Fruit fly (Drosophila melanogaster) whole organism, embryonic: ENCODE results near the gene CG46397.

Source experiments
- Abd-B ChIP-seq: fragments of 200-800 bp; sonication (Bioruptor generic); optimal IDR thresholded peaks from 2 replicates; lab custom pipeline; 2018; ENCODE audit warnings: missing biosample characterization, mild to moderate bottlenecking, missing genetic modification characterization, moderate library complexity
- Blimp-1 ChIP-seq: fragments of 200-800 bp; sonication (Bioruptor generic); optimal IDR thresholded peaks from 3 replicates; lab custom pipeline; 2018; ENCODE audit warnings: missing biosample characterization, missing genetic modification characterization, mild to moderate bottlenecking, moderate library complexity, missing genetic modification reagents
- CG10147 ChIP-seq: fragments of 200-800 bp; sonication (Bioruptor generic); optimal IDR thresholded peaks from 2 replicates; lab custom pipeline; 2019; ENCODE audit warnings: missing biosample characterization, mild to moderate bottlenecking, missing genetic modification characterization, moderate library complexity
- CG10267 ChIP-seq: fragments of 200-800 bp; sonication (Bioruptor generic); optimal IDR thresholded peaks from 2 replicates; lab custom pipeline; 2018; ENCODE audit warnings: missing biosample characterization, mild to moderate bottlenecking, missing genetic modification characterization, moderate library complexity
- CG10366 ChIP-seq: fragments of 200-800 bp; sonication (Bioruptor generic); IDR thresholded peaks from 2 replicates; pipeline ENCODE4 v1.3.6; 2022; ENCODE audit warnings: missing biosample characterization, missing genetic modification characterization
- CG10431 ChIP-seq: fragments of 200-800 bp; sonication (Bioruptor generic); optimal IDR thresholded peaks from 3 replicates; lab custom pipeline; 2018; ENCODE audit warnings: missing biosample characterization, mild to moderate bottlenecking, missing genetic modification characterization
- CG12942 ChIP-seq: fragments of 200-800 bp; sonication (Bioruptor generic); optimal IDR thresholded peaks from 3 replicates; lab custom pipeline; 2016; ENCODE audit warnings: missing biosample characterization, missing genetic modification characterization
- CG15269 ChIP-seq: fragments of 200-800 bp; sonication (Bioruptor generic); optimal IDR thresholded peaks from 2 replicates; lab custom pipeline; 2018; ENCODE audit warnings: missing biosample characterization, mild to moderate bottlenecking, missing genetic modification characterization, moderate library complexity
- CG16779 ChIP-seq: fragments of 200-800 bp; sonication (Bioruptor generic); IDR thresholded peaks from 2 replicates; pipeline ENCODE4 v1.3.6; 2022; ENCODE audit warnings: missing biosample characterization, missing genetic modification characterization
- CG16813 ChIP-seq: fragments of 200-800 bp; sonication (Bioruptor generic); IDR thresholded peaks from 3 replicates; pipeline ENCODE4 v1.3.6; 2022; ENCODE audit warnings: missing biosample characterization, missing genetic modification characterization; ENCODE audit not compliant: partially characterized antibody
- CG18011 ChIP-seq: fragments of 200-800 bp; sonication (Bioruptor generic); optimal IDR thresholded peaks from 2 replicates; lab custom pipeline; 2017; ENCODE audit warnings: missing biosample characterization, missing genetic modification characterization, mild to moderate bottlenecking, moderate library complexity, missing genotype
- CG33213 ChIP-seq: fragments of 200-800 bp; sonication (Bioruptor generic); optimal IDR thresholded peaks from 3 replicates; lab custom pipeline; 2016; ENCODE audit warnings: missing biosample characterization, missing genetic modification characterization
- CG7928 ChIP-seq: fragments of 200-800 bp; sonication (Bioruptor generic); optimal IDR thresholded peaks from 2 replicates; lab custom pipeline; 2017; ENCODE audit warnings: missing biosample characterization, mild to moderate bottlenecking, missing genetic modification characterization
- CG9817 ChIP-seq: fragments of 200-800 bp; sonication (Bioruptor generic); optimal IDR thresholded peaks from 2 replicates; lab custom pipeline; 2018; ENCODE audit warnings: missing biosample characterization, mild to moderate bottlenecking, missing genetic modification characterization, moderate library complexity
- CG9932 ChIP-seq: fragments of 200-800 bp; sonication (Bioruptor generic); IDR thresholded peaks from 2 replicates; pipeline ENCODE4 v1.3.6; 2022; ENCODE audit warnings: missing biosample characterization, missing genetic modification characterization
- CTCF ChIP-seq: fragments of 200-800 bp; sonication (Bioruptor generic); optimal IDR thresholded peaks from 2 replicates; lab custom pipeline; 2017; ENCODE audit warnings: missing biosample characterization, mild to moderate bottlenecking, missing genetic modification characterization, moderate library complexity
- Camta ChIP-seq: fragments of 200-800 bp; sonication (Bioruptor generic); optimal IDR thresholded peaks from 2 replicates; lab custom pipeline; 2016; ENCODE audit warnings: missing biosample characterization, missing genetic modification characterization
- Hmx ChIP-seq: fragments of 200-800 bp; sonication (Bioruptor generic); optimal IDR thresholded peaks from 2 replicates; lab custom pipeline; 2016; ENCODE audit warnings: missing biosample characterization, missing genetic modification characterization
- Hr3 ChIP-seq: fragments of 200-800 bp; sonication (Bioruptor generic); optimal IDR thresholded peaks from 3 replicates; lab custom pipeline; 2016; ENCODE audit warnings: missing biosample characterization, missing genetic modification characterization
- MESR4 ChIP-seq: fragments of 200-800 bp; sonication (Bioruptor generic); optimal IDR thresholded peaks from 2 replicates; lab custom pipeline; 2018; ENCODE audit warnings: missing biosample characterization, mild to moderate bottlenecking, missing genetic modification characterization, moderate library complexity
- MTF-1 ChIP-seq: fragments of 200-800 bp; sonication (Bioruptor generic); optimal IDR thresholded peaks from 2 replicates; lab custom pipeline; 2018; ENCODE audit warnings: missing biosample characterization, mild to moderate bottlenecking, missing genetic modification characterization, borderline replicate concordance
- Trl ChIP-seq, 3 experiments: fragments of >200 bp in 2 of 3; fragments of 200-800 bp in 1 of 3; sonication (Bioruptor generic) in 1 of 3; optimal IDR thresholded peaks; 2 replicates in 1 of 3; 3 replicates in 2 of 3; lab custom pipeline; 2016 to 2017; ENCODE audit warnings: missing biosample characterization in 1 of 3, missing genetic modification characterization in 1 of 3
- Xbp1 ChIP-seq: fragments of 200-800 bp; sonication (Bioruptor generic); optimal IDR thresholded peaks from 3 replicates; lab custom pipeline; 2016; ENCODE audit warnings: missing biosample characterization, mild to moderate bottlenecking, missing genetic modification characterization
- aop ChIP-seq: fragments of 200-800 bp; sonication (Bioruptor generic); IDR thresholded peaks from 2 replicates; pipeline ENCODE4 v1.3.6; 2022; ENCODE audit warnings: missing biosample characterization, missing genetic modification characterization
- ase ChIP-seq: fragments of 200-800 bp; sonication (Bioruptor generic); IDR thresholded peaks from 3 replicates; pipeline ENCODE4 v1.3.6; 2022; ENCODE audit warnings: missing biosample characterization, missing genetic modification characterization
- bigmax ChIP-seq: fragments of 200-800 bp; sonication (Bioruptor generic); optimal IDR thresholded peaks from 2 replicates; lab custom pipeline; 2018; ENCODE audit warnings: missing biosample characterization, mild to moderate bottlenecking, missing genetic modification characterization
- btn ChIP-seq: fragments of 200-800 bp; sonication (Bioruptor generic); optimal IDR thresholded peaks from 2 replicates; lab custom pipeline; 2016; ENCODE audit warnings: missing biosample characterization, missing genetic modification characterization
- cato ChIP-seq: fragments of 200-800 bp; sonication (Bioruptor generic); optimal IDR thresholded peaks from 2 replicates; lab custom pipeline; 2016; ENCODE audit warnings: missing biosample characterization, missing genetic modification characterization, borderline replicate concordance
- croc ChIP-seq: fragments of 200-800 bp; sonication (Bioruptor generic); conservative IDR thresholded peaks from 3 replicates; pipeline ENCODE4 v1.3.6; 2022; ENCODE audit warnings: missing biosample characterization, missing genetic modification characterization
- eve ChIP-seq, 2 experiments: fragments of >200 bp; optimal IDR thresholded peaks; 2 replicates each; lab custom pipeline; 2017; ENCODE audit warnings: missing biosample characterization in 2 of 2, missing genetic modification characterization in 2 of 2
- fru ChIP-seq: fragments of >200 bp; optimal IDR thresholded peaks from 2 replicates; lab custom pipeline; 2017
- gcm ChIP-seq: fragments of 200-800 bp; sonication (Bioruptor generic); optimal IDR thresholded peaks from 2 replicates; lab custom pipeline; 2019; ENCODE audit warnings: missing biosample characterization, mild to moderate bottlenecking, missing genetic modification characterization, moderate library complexity
- jigr1 ChIP-seq: fragments of 200-800 bp; sonication (Bioruptor generic); IDR thresholded peaks from 3 replicates; pipeline ENCODE4 v1.3.6; 2022; ENCODE audit warnings: missing biosample characterization, missing genetic modification characterization
- jumu ChIP-seq: fragments of 200-800 bp; sonication (Bioruptor generic); optimal IDR thresholded peaks from 3 replicates; lab custom pipeline; 2016; ENCODE audit warnings: missing biosample characterization, missing genetic modification characterization
- ken ChIP-seq: fragments of 200-800 bp; sonication (Bioruptor generic); IDR thresholded peaks from 3 replicates; pipeline ENCODE4 v1.3.6; 2022; ENCODE audit warnings: missing biosample characterization, missing genetic modification characterization
- klu ChIP-seq: fragments of 200-800 bp; sonication (Bioruptor generic); IDR thresholded peaks from 2 replicates; pipeline ENCODE4 v1.3.6; 2022; ENCODE audit warnings: missing biosample characterization, missing genetic modification characterization
- lab ChIP-seq: fragments of 200-800 bp; sonication (Bioruptor generic); optimal IDR thresholded peaks from 3 replicates; lab custom pipeline; 2017; ENCODE audit warnings: missing biosample characterization, missing genetic modification characterization, mild to moderate bottlenecking, moderate library complexity, missing genetic modification reagents
- mld ChIP-seq: fragments of 200-800 bp; sonication (Bioruptor generic); IDR thresholded peaks from 3 replicates; pipeline ENCODE4 v1.3.6; 2022; ENCODE audit warnings: missing biosample characterization, missing genetic modification characterization; ENCODE audit not compliant: partially characterized antibody
- nerfin-1 ChIP-seq: fragments of 200-800 bp; sonication (Bioruptor generic); optimal IDR thresholded peaks from 3 replicates; lab custom pipeline; 2019; ENCODE audit warnings: missing biosample characterization, mild to moderate bottlenecking, missing genetic modification characterization, moderate library complexity
- nmo ChIP-seq: fragments of 200-800 bp; sonication (Bioruptor generic); optimal IDR thresholded peaks from 2 replicates; lab custom pipeline; 2018; ENCODE audit warnings: missing biosample characterization, mild to moderate bottlenecking, missing genetic modification characterization, moderate library complexity
- org-1 ChIP-seq: fragments of 200-800 bp; sonication (Bioruptor generic); optimal IDR thresholded peaks from 2 replicates; lab custom pipeline; 2017; ENCODE audit warnings: missing biosample characterization, missing genetic modification characterization
- phol ChIP-seq: fragments of 200-800 bp; sonication (Bioruptor generic); optimal IDR thresholded peaks from 3 replicates; lab custom pipeline; 2018; ENCODE audit warnings: missing biosample characterization, mild to moderate bottlenecking, missing genetic modification characterization, moderate library complexity
- salm ChIP-seq: fragments of 200-800 bp; sonication (Bioruptor generic); optimal IDR thresholded peaks from 2 replicates; lab custom pipeline; 2018; ENCODE audit warnings: missing biosample characterization, mild to moderate bottlenecking, missing genetic modification characterization
- stc ChIP-seq: fragments of 200-800 bp; sonication (Bioruptor generic); IDR thresholded peaks from 2 replicates; pipeline ENCODE4 v1.3.6; 2022; ENCODE audit warnings: missing biosample characterization, missing genetic modification characterization
- tll ChIP-seq, 2 experiments: fragments of 200-800 bp in 1 of 2; fragments of >200 bp in 1 of 2; sonication (Bioruptor generic) in 1 of 2; optimal IDR thresholded peaks; 2 replicates each; lab custom pipeline; 2017 to 2019; ENCODE audit warnings: missing biosample characterization in 2 of 2, missing genetic modification characterization in 2 of 2, mild to moderate bottlenecking in 1 of 2, moderate library complexity in 1 of 2
- wdn ChIP-seq: fragments of 200-800 bp; sonication (Bioruptor generic); IDR thresholded peaks from 2 replicates; pipeline ENCODE4 v1.3.6; 2022; ENCODE audit warnings: missing biosample characterization, missing genetic modification characterization
- wor ChIP-seq: fragments of 200-800 bp; sonication (Bioruptor generic); IDR thresholded peaks from 2 replicates; pipeline ENCODE4 v1.3.6; 2022; ENCODE audit warnings: missing biosample characterization, missing genetic modification characterization
- z ChIP-seq: fragments of 200-800 bp; sonication (Bioruptor generic); IDR thresholded peaks from 3 replicates; pipeline ENCODE4 v1.3.6; 2022; ENCODE audit warnings: missing biosample characterization, missing genetic modification characterization
- zfh1 ChIP-seq: fragments of 200-800 bp; sonication (Bioruptor generic); IDR thresholded peaks from 3 replicates; pipeline ENCODE4 v1.3.6; 2022; ENCODE audit warnings: missing biosample characterization, missing genetic modification characterization

CG46397 gene

dm6 chr2L:8949919-8950722 lies 3.1 kb downstream of the CG46397 start (continued):
- TF ChIP-seq CG16779 (GFP tag; lab: Robert Waterston, UW) (no peak), cato (GFP tag; lab: Kevin White, UChicago) (no peak), croc (GFP tag; lab: Robert Waterston, UW) (no peak), jigr1 (no peak), CG10366 (GFP tag; lab: Robert Waterston, UW) (no peak), CTCF (GFP tag; lab: Kevin White, UChicago) (no peak), CG16813 (GFP tag; lab: Robert Waterston, UW) (no peak), gcm (GFP tag; lab: Kevin White, UChicago) (peak; percentile 17), CG10147 (no peak), salm (tag; lab: Kevin White, UChicago) (no peak), CG10431 (GFP tag; lab: Kevin White, UChicago) (peak; percentile 15), fru (no peak), CG10267 (tag; lab: Kevin White, UChicago) (peak; percentile 14), Abd-B (no peak), stc (GFP tag; lab: Robert Waterston, UW) (0 out of 2 replicates have a peak, but pooled peaks have one; percentile 16), ase (GFP tag; lab: Robert Waterston, UW) (no peak), CG9817 (no peak), mld (GFP tag; lab: Robert Waterston, UW) (no peak), wdn (GFP tag; lab: Robert Waterston, UW) (no peak), wor (GFP tag; lab: Robert Waterston, UW) (no peak), eve (GFP tag; optimal IDR thresholded peaks at IDR 0.05; lab: Kevin White, UChicago) (no peak), CG12942 (GFP tag; lab: Kevin White, UChicago) (no peak), lab (GFP tag; lab: Kevin White, UChicago) (no peak), aop (GFP tag; lab: Robert Waterston, UW) (peak; percentile 81), Blimp-1 (GFP tag; lab: Kevin White, UChicago) (peak; percentile 48), CG33213 (GFP tag; lab: Kevin White, UChicago) (no peak), nerfin-1 (tag; lab: Kevin White, UChicago) (peak; percentile 50), tll (GFP tag; optimal IDR thresholded peaks at IDR 0.05; lab: Kevin White, UChicago) (no peak), CG7928 (GFP tag; lab: Kevin White, UChicago) (no peak), Hr3 (no peak), Camta (GFP tag; lab: Kevin White, UChicago) (no peak), CG18011 (GFP tag; lab: Kevin White, UChicago) (no peak), z (GFP tag; lab: Robert Waterston, UW) (0 out of 3 replicates have a peak, but pooled peaks have one; percentile 16), CG15269 (tag; lab: Kevin White, UChicago) (no peak), MESR4 (GFP tag; lab: Kevin White, UChicago) (no peak), klu (GFP tag; lab: Robert Waterston, UW) (no peak), ken (GFP tag; lab: Robert Waterston, UW) (no peak), MTF-1 (no peak), jumu (GFP tag; lab: Kevin White, UChicago) (no peak), org-1 (GFP tag; lab: Kevin White, UChicago) (no peak), btn (GFP tag; lab: Kevin White, UChicago) (no peak), Trl (optimal IDR thresholded peaks at IDR 0.05; lab: Kevin White, UChicago) (peak; percentile 58 to 83), Trl (GFP tag; optimal IDR thresholded peaks at IDR 0.05; lab: Kevin White, UChicago) (peak; percentile 7), phol (peak; percentile 13), Hmx (GFP tag; lab: Kevin White, UChicago) (no peak), nmo (GFP tag; lab: Kevin White, UChicago) (peak; percentile 20), bigmax (GFP tag; lab: Kevin White, UChicago) (no peak), zfh1 (GFP tag; lab: Robert Waterston, UW) (no peak), CG9932 (no peak), Xbp1 (no peak)
